Fruit fly (Drosophila melanogaster): Measurements from ENCODE around the gene Tim9a.

dm6 chrX:13392764-13393163, 7.8 kb downstream of the Tim9a start:
- TF ChIP-seq CG6276 (GFP tag; optimal IDR thresholded peaks at IDR 0.05) (no peak), CG32006 (GFP tag; optimal IDR thresholded peaks at IDR 0.05) (no peak), lz (GFP tag; optimal IDR thresholded peaks at IDR 0.05) (no peak), CG16779 (tag; optimal IDR thresholded peaks at IDR 0.05) (no peak), topi (GFP tag; optimal IDR thresholded peaks at IDR 0.05) (no peak), Sox102F (GFP tag; optimal IDR thresholded peaks at IDR 0.05) (no peak), CG6163 (GFP tag; IDR thresholded peaks at IDR 0.05) (no peak), Sox15 (GFP tag; optimal IDR thresholded peaks at IDR 0.05) (no peak), Hr39 (GFP tag; optimal IDR thresholded peaks at IDR 0.05) (no peak), dac (GFP tag; optimal IDR thresholded peaks at IDR 0.05) (no peak), fkh (GFP tag; optimal IDR thresholded peaks at IDR 0.05) (no peak), Lpt (GFP tag; optimal IDR thresholded peaks at IDR 0.05) (no peak)
